Fruit fly (Drosophila melanogaster) whole organism, embryonic: ENCODE data around the gene Tom70.

Source experiments
- Atf-2 ChIP-seq: fragments of 200-800 bp; sonication (Bioruptor generic); optimal IDR thresholded peaks from 2 replicates; lab custom pipeline; 2016; ENCODE audit warnings: missing biosample characterization, missing genetic modification characterization
- CG10543 ChIP-seq: fragments of 200-800 bp; sonication (Bioruptor generic); optimal IDR thresholded peaks from 3 replicates; lab custom pipeline; 2017; ENCODE audit warnings: missing biosample characterization, mild to moderate bottlenecking, missing genetic modification characterization, moderate library complexity
- CG11247 ChIP-seq: fragments of 200-800 bp; sonication (Bioruptor generic); IDR thresholded peaks from 2 replicates; pipeline ENCODE4 v1.3.6; 2022; ENCODE audit warnings: missing biosample characterization, missing genetic modification characterization
- CG12155 ChIP-seq: fragments of 200-800 bp; sonication (Bioruptor generic); optimal IDR thresholded peaks from 3 replicates; lab custom pipeline; 2016; ENCODE audit warnings: missing biosample characterization, missing genetic modification characterization
- CG13287 ChIP-seq: fragments of 200-800 bp; sonication (Bioruptor generic); IDR thresholded peaks from 2 replicates; pipeline ENCODE4 v1.3.6; 2022; ENCODE audit warnings: missing biosample characterization, missing genetic modification characterization; ENCODE audit not compliant: partially characterized antibody
- CG14050 ChIP-seq: fragments of 200-800 bp; sonication (Bioruptor generic); IDR thresholded peaks from 3 replicates; pipeline ENCODE4 v1.3.6; 2022; ENCODE audit warnings: missing biosample characterization, missing genetic modification characterization
- CG14860 ChIP-seq: fragments of 200-800 bp; sonication (Bioruptor generic); IDR thresholded peaks from 3 replicates; pipeline ENCODE4 v1.3.6; 2022; ENCODE audit warnings: missing biosample characterization, missing genetic modification characterization; ENCODE audit not compliant: partially characterized antibody
- CG15696 ChIP-seq: fragments of 200-800 bp; sonication (Bioruptor generic); optimal IDR thresholded peaks from 2 replicates; lab custom pipeline; 2019; ENCODE audit warnings: missing biosample characterization, mild to moderate bottlenecking, missing genetic modification characterization, moderate library complexity
- CG17912 ChIP-seq: fragments of 200-800 bp; sonication (Bioruptor generic); optimal IDR thresholded peaks from 2 replicates; lab custom pipeline; 2018; ENCODE audit warnings: missing biosample characterization, mild to moderate bottlenecking, missing genetic modification characterization
- CG18011 ChIP-seq: fragments of 200-800 bp; sonication (Bioruptor generic); optimal IDR thresholded peaks from 2 replicates; lab custom pipeline; 2017; ENCODE audit warnings: missing biosample characterization, missing genetic modification characterization, mild to moderate bottlenecking, moderate library complexity, missing genotype
- CG2116 ChIP-seq: fragments of 200-800 bp; sonication (Bioruptor generic); optimal IDR thresholded peaks from 3 replicates; lab custom pipeline; 2018; ENCODE audit warnings: missing biosample characterization, mild to moderate bottlenecking, missing genetic modification characterization
- CG33557 ChIP-seq: fragments of 200-800 bp; sonication (Bioruptor generic); optimal IDR thresholded peaks from 2 replicates; lab custom pipeline; 2019; ENCODE audit warnings: missing biosample characterization, mild to moderate bottlenecking, missing genetic modification characterization, moderate library complexity
- CG42726 ChIP-seq: fragments of 200-800 bp; sonication (Bioruptor generic); IDR thresholded peaks from 2 replicates; pipeline ENCODE4 v1.3.6; 2022; ENCODE audit warnings: missing biosample characterization, missing genetic modification characterization; ENCODE audit not compliant: partially characterized antibody
- CG43689 ChIP-seq: fragments of 200-800 bp; sonication (Bioruptor generic); IDR thresholded peaks from 2 replicates; pipeline ENCODE4 v1.3.6; 2022; ENCODE audit warnings: missing biosample characterization, missing genetic modification characterization
- CG6254 ChIP-seq: fragments of 200-800 bp; sonication (Bioruptor generic); optimal IDR thresholded peaks from 3 replicates; lab custom pipeline; 2017; ENCODE audit warnings: mild to moderate bottlenecking, missing biosample characterization, missing genetic modification reagents, missing genetic modification characterization
- CG7271 ChIP-seq: fragments of 200-800 bp; sonication (Bioruptor generic); optimal IDR thresholded peaks from 2 replicates; lab custom pipeline; 2018; ENCODE audit warnings: missing biosample characterization, mild to moderate bottlenecking, missing genetic modification characterization, moderate library complexity
- CG7987 ChIP-seq: fragments of 200-800 bp; sonication (Bioruptor generic); optimal IDR thresholded peaks from 2 replicates; lab custom pipeline; 2018; ENCODE audit warnings: missing biosample characterization, mild to moderate bottlenecking, missing genetic modification characterization, moderate library complexity
- CG8924 ChIP-seq: fragments of 200-800 bp; optimal IDR thresholded peaks from 3 replicates; lab custom pipeline; 2019; ENCODE audit warnings: missing biosample characterization, mild to moderate bottlenecking, missing genetic modification characterization, moderate library complexity
- CG8944 ChIP-seq: fragments of 200-800 bp; sonication (Bioruptor generic); optimal IDR thresholded peaks from 3 replicates; lab custom pipeline; 2016; ENCODE audit warnings: missing biosample characterization, missing genetic modification characterization
- CG9215 ChIP-seq: fragments of 200-800 bp; sonication (Bioruptor generic); IDR thresholded peaks from 2 replicates; pipeline ENCODE4 v1.3.6; 2022; ENCODE audit warnings: missing biosample characterization, missing genetic modification characterization
- CTCF ChIP-seq: fragments of 200-800 bp; sonication (Bioruptor generic); optimal IDR thresholded peaks from 2 replicates; lab custom pipeline; 2017; ENCODE audit warnings: missing biosample characterization, mild to moderate bottlenecking, missing genetic modification characterization, moderate library complexity
- Drgx ChIP-seq: fragments of 200-800 bp; sonication (Bioruptor generic); IDR thresholded peaks from 2 replicates; pipeline ENCODE4 v1.3.6; 2022; ENCODE audit warnings: missing biosample characterization, missing genetic modification characterization
- E2f1 ChIP-seq: fragments of 200-800 bp; sonication (Bioruptor generic); IDR thresholded peaks from 2 replicates; pipeline ENCODE4 v1.3.6; 2022; ENCODE audit warnings: missing biosample characterization, missing genetic modification characterization
- Gsc ChIP-seq: fragments of 200-800 bp; sonication (Bioruptor generic); IDR thresholded peaks from 2 replicates; pipeline ENCODE4 v1.3.6; 2022; ENCODE audit warnings: missing biosample characterization, missing genetic modification characterization
- Kr ChIP-seq: fragments of 200-800 bp; sonication (Bioruptor generic); optimal IDR thresholded peaks from 2 replicates; lab custom pipeline; 2017; ENCODE audit warnings: missing biosample characterization, mild to moderate bottlenecking, missing genetic modification characterization
- MBD-R2 ChIP-seq: fragments of 200-800 bp; sonication (Bioruptor generic); IDR thresholded peaks from 2 replicates; pipeline ENCODE4 v1.3.6; 2022; ENCODE audit warnings: missing biosample characterization, missing genetic modification characterization
- Nf-YB ChIP-seq: fragments of 200-800 bp; sonication (Bioruptor generic); optimal IDR thresholded peaks from 3 replicates; lab custom pipeline; 2019; ENCODE audit warnings: missing biosample characterization, mild to moderate bottlenecking, missing genetic modification characterization, moderate library complexity
- NfI ChIP-seq: fragments of 200-800 bp; sonication (Bioruptor generic); optimal IDR thresholded peaks from 3 replicates; lab custom pipeline; 2018; ENCODE audit warnings: missing biosample characterization, mild to moderate bottlenecking, missing genetic modification characterization, moderate library complexity
- Scr ChIP-seq: fragments of 200-800 bp; sonication (Bioruptor generic); IDR thresholded peaks from 2 replicates; pipeline ENCODE4 v1.3.6; 2022; ENCODE audit warnings: missing biosample characterization, missing genetic modification characterization; ENCODE audit not compliant: partially characterized antibody
- Six4 ChIP-seq: fragments of 200-800 bp; sonication (Bioruptor generic); optimal IDR thresholded peaks from 2 replicates; lab custom pipeline; 2016; ENCODE audit warnings: missing biosample characterization, missing genetic modification characterization
- Vsx1 ChIP-seq: fragments of 200-800 bp; sonication (Bioruptor generic); optimal IDR thresholded peaks from 2 replicates; lab custom pipeline; 2017; ENCODE audit warnings: missing biosample characterization, mild to moderate bottlenecking, missing genetic modification characterization, missing genetic modification reagents
- abd-A ChIP-seq: fragments of 200-800 bp; sonication (Bioruptor generic); optimal IDR thresholded peaks from 3 replicates; lab custom pipeline; 2019; ENCODE audit warnings: missing biosample characterization, mild to moderate bottlenecking, missing genetic modification characterization, moderate library complexity
- amos ChIP-seq: fragments of 200-800 bp; sonication (Bioruptor generic); IDR thresholded peaks from 2 replicates; pipeline ENCODE4 v1.3.6; 2022; ENCODE audit warnings: missing biosample characterization, missing genetic modification characterization; ENCODE audit not compliant: partially characterized antibody
- crc ChIP-seq: fragments of 200-800 bp; sonication (Bioruptor generic); optimal IDR thresholded peaks from 2 replicates; lab custom pipeline; 2016; ENCODE audit warnings: missing biosample characterization, missing genetic modification characterization
- dan ChIP-seq: fragments of 200-800 bp; sonication (Bioruptor generic); IDR thresholded peaks from 2 replicates; pipeline ENCODE4 v1.3.6; 2022; ENCODE audit warnings: missing biosample characterization, missing genetic modification characterization
- dpn ChIP-seq, 2 experiments: fragments of 200-800 bp; sonication (Bioruptor generic); optimal IDR thresholded peaks; 3 replicates each; lab custom pipeline; 2016; ENCODE audit warnings: missing biosample characterization in 2 of 2, missing genetic modification characterization in 2 of 2
- dysf ChIP-seq: fragments of 200-800 bp; sonication (Bioruptor generic); IDR thresholded peaks from 3 replicates; pipeline ENCODE4 v1.3.6; 2022; ENCODE audit warnings: missing biosample characterization, missing genetic modification characterization
- emc ChIP-seq: fragments of 200-800 bp; sonication (Bioruptor generic); optimal IDR thresholded peaks from 2 replicates; lab custom pipeline; 2016; ENCODE audit warnings: missing biosample characterization, missing genetic modification characterization
- gce ChIP-seq: fragments of 200-800 bp; sonication (Bioruptor generic); IDR thresholded peaks from 3 replicates; pipeline ENCODE4 v1.3.6; 2022; ENCODE audit warnings: missing biosample characterization, missing genetic modification characterization
- grn ChIP-seq: fragments of 200-800 bp; sonication (Bioruptor generic); optimal IDR thresholded peaks from 3 replicates; lab custom pipeline; 2017; ENCODE audit warnings: missing biosample characterization, missing genetic modification characterization
- mirr ChIP-seq: fragments of 200-800 bp; sonication (Bioruptor generic); optimal IDR thresholded peaks from 3 replicates; lab custom pipeline; 2018; ENCODE audit warnings: missing biosample characterization, mild to moderate bottlenecking, missing genetic modification characterization
- ranshi ChIP-seq: fragments of 200-800 bp; sonication (Bioruptor generic); IDR thresholded peaks from 2 replicates; pipeline ENCODE4 v1.3.6; 2022; ENCODE audit warnings: missing biosample characterization, missing genetic modification characterization
- rib ChIP-seq: fragments of 200-800 bp; sonication (Bioruptor generic); IDR thresholded peaks from 2 replicates; pipeline ENCODE4 v1.3.6; 2022; ENCODE audit warnings: missing biosample characterization, missing genetic modification characterization
- ro ChIP-seq: fragments of 200-800 bp; sonication (Bioruptor generic); IDR thresholded peaks from 2 replicates; pipeline ENCODE4 v1.3.6; 2022; ENCODE audit warnings: missing biosample characterization, missing genetic modification characterization
- seq ChIP-seq: fragments of 200-800 bp; sonication (Bioruptor generic); IDR thresholded peaks from 2 replicates; pipeline ENCODE4 v1.3.6; 2022; ENCODE audit warnings: missing biosample characterization, missing genetic modification characterization
- tgo ChIP-seq: fragments of 200-800 bp; sonication (Bioruptor generic); IDR thresholded peaks from 3 replicates; pipeline ENCODE4 v1.3.6; 2022; ENCODE audit warnings: missing biosample characterization, missing genetic modification characterization
- tll ChIP-seq, 2 experiments: fragments of 200-800 bp in 1 of 2; fragments of >200 bp in 1 of 2; sonication (Bioruptor generic) in 1 of 2; optimal IDR thresholded peaks; 2 replicates each; lab custom pipeline; 2017 to 2019; ENCODE audit warnings: missing biosample characterization in 2 of 2, missing genetic modification characterization in 2 of 2, mild to moderate bottlenecking in 1 of 2, moderate library complexity in 1 of 2
- usp ChIP-seq: fragments of >200 bp; optimal IDR thresholded peaks from 2 replicates; lab custom pipeline; 2017; ENCODE audit warnings: missing biosample characterization, missing genetic modification characterization
- wdn ChIP-seq: fragments of 200-800 bp; sonication (Bioruptor generic); IDR thresholded peaks from 2 replicates; pipeline ENCODE4 v1.3.6; 2022; ENCODE audit warnings: missing biosample characterization, missing genetic modification characterization
- zen ChIP-seq: fragments of 200-800 bp; sonication (Bioruptor generic); optimal IDR thresholded peaks from 3 replicates; lab custom pipeline; 2018; ENCODE audit warnings: missing biosample characterization, mild to moderate bottlenecking, missing genetic modification characterization, moderate library complexity

Tom70 gene

dm6 chr2L:12004211-12004979 is 33.9 kb downstream of the Tom70 start (continued):
- TF ChIP-seq Nf-YB (GFP tag; lab: Kevin White, UChicago), result no peak
- peak; percentile 5 for TF ChIP-seq Atf-2
- TF ChIP-seq CG15696, result peak; percentile 77
- no peak for TF ChIP-seq MBD-R2 (GFP tag; lab: Robert Waterston, UW)
- peak; percentile 89 for TF ChIP-seq Kr
- no peak for TF ChIP-seq CG14050
- no peak for TF ChIP-seq CTCF (GFP tag; lab: Kevin White, UChicago)
- TF ChIP-seq CG7987 (GFP tag; lab: Kevin White, UChicago), result peak; percentile 62
- peak; percentile 88 for TF ChIP-seq Vsx1 (GFP tag; lab: Kevin White, UChicago)
- no peak for TF ChIP-seq zen (tag; lab: Kevin White, UChicago)
- no peak for TF ChIP-seq wdn (GFP tag; lab: Robert Waterston, UW)
- TF ChIP-seq CG14860, result no peak
- TF ChIP-seq gce, result no peak
- peak; percentile 46 for TF ChIP-seq mirr
- TF ChIP-seq crc (GFP tag; lab: Kevin White, UChicago), result no peak
- TF ChIP-seq CG9215 (GFP tag; lab: Robert Waterston, UW), result no peak
- peak; percentile 68 for TF ChIP-seq CG8924 (tag; lab: Kevin White, UChicago)
- TF ChIP-seq CG13287 (GFP tag; lab: Robert Waterston, UW), result no peak
- no peak for TF ChIP-seq tll (GFP tag; optimal IDR thresholded peaks at IDR 0.05; lab: Kevin White, UChicago)
- peak; percentile 22 for TF ChIP-seq NfI (GFP tag; lab: Kevin White, UChicago)
- TF ChIP-seq dan (GFP tag; lab: Robert Waterston, UW), result no peak
- peak; percentile 20 for TF ChIP-seq CG18011 (GFP tag; lab: Kevin White, UChicago)
- TF ChIP-seq seq (GFP tag; lab: Robert Waterston, UW), result no peak
- TF ChIP-seq CG12155 (GFP tag; lab: Kevin White, UChicago), result peak; percentile 23
- TF ChIP-seq CG6254, result peak; percentile 58
- no peak for TF ChIP-seq CG42726
- TF ChIP-seq rib, result no peak
- no peak for TF ChIP-seq ranshi (GFP tag; lab: Robert Waterston, UW)
- TF ChIP-seq CG11247 (GFP tag; lab: Robert Waterston, UW), result no peak
- TF ChIP-seq CG2116 (GFP tag; lab: Kevin White, UChicago), result peak; percentile 63
- peak; percentile 97 for TF ChIP-seq abd-A
- no peak for TF ChIP-seq amos (GFP tag; lab: Robert Waterston, UW)
- TF ChIP-seq Drgx, result no peak
- no peak for TF ChIP-seq Gsc (GFP tag; lab: Robert Waterston, UW)
- peak; percentile 35 for TF ChIP-seq emc (GFP tag; lab: Kevin White, UChicago)
- no peak for TF ChIP-seq Scr (GFP tag; lab: Robert Waterston, UW)
- TF ChIP-seq grn (GFP tag; lab: Kevin White, UChicago), result peak; percentile 6
- TF ChIP-seq CG33557 (GFP tag; lab: Kevin White, UChicago), result peak; percentile 93
- no peak for TF ChIP-seq CG7271 (tag; lab: Kevin White, UChicago)
- peak; percentile 85 for TF ChIP-seq CG10543 (GFP tag; lab: Kevin White, UChicago)
- TF ChIP-seq dysf, result no peak
- peak; percentile 24 for TF ChIP-seq CG8944
- peak; percentile 33 to 50 for TF ChIP-seq dpn (GFP tag; optimal IDR thresholded peaks at IDR 0.05; lab: Kevin White, UChicago)
- TF ChIP-seq usp (GFP tag; lab: Kevin White, UChicago), result no peak
- peak; percentile 75 for TF ChIP-seq CG17912 (GFP tag; lab: Kevin White, UChicago)
- TF ChIP-seq CG43689 (GFP tag; lab: Robert Waterston, UW), result no peak
- TF ChIP-seq E2f1, result no peak
- no peak for TF ChIP-seq ro (GFP tag; lab: Robert Waterston, UW)
- no peak for TF ChIP-seq tgo (GFP tag; lab: Robert Waterston, UW)
- TF ChIP-seq Six4, result peak; percentile 47
